Worm (Caenorhabditis elegans) whole organism, L1 larva: Measurements from ENCODE around the gene B0302.2.

ENCODE experiments used
- C16A3.4 ChIP-seq: fragments of 150-350 bp; optimal IDR thresholded peaks from 2 replicates; lab custom pipeline; 2014; ENCODE audit warnings: missing biosample characterization, missing genetic modification characterization
- C34B4.2 ChIP-seq: sonication (generic microtip); optimal IDR thresholded peaks from 2 replicates; lab custom pipeline; 2017; ENCODE audit warnings: mild to moderate bottlenecking, missing genetic modification characterization, missing compliant biosample characterization
- F16B12.6 ChIP-seq: fragments of 150-350 bp; optimal IDR thresholded peaks from 2 replicates; lab custom pipeline; 2014; ENCODE audit warnings: missing biosample characterization, missing genetic modification characterization
- Y116A8C.19 ChIP-seq: sonication (generic microtip); optimal IDR thresholded peaks from 2 replicates; lab custom pipeline; 2016; ENCODE audit warnings: missing compliant biosample characterization, missing genetic modification characterization, borderline replicate concordance
- alr-1 ChIP-seq: fragments of 200-800 bp; sonication (Bioruptor generic); optimal IDR thresholded peaks from 2 replicates; lab custom pipeline; 2018; ENCODE audit warnings: borderline replicate concordance, mild to moderate bottlenecking, missing genetic modification characterization, missing compliant biosample characterization
- aly-2 ChIP-seq: fragments of 150-350 bp; optimal IDR thresholded peaks from 2 replicates; lab custom pipeline; 2014; ENCODE audit warnings: missing biosample characterization, missing genetic modification characterization
- ama-1 ChIP-seq: fragments of 150-350 bp; optimal IDR thresholded peaks from 2 replicates; lab custom pipeline; 2014
- ceh-63 ChIP-seq: fragments of 200-800 bp; sonication (Bioruptor generic); optimal IDR thresholded peaks from 2 replicates; lab custom pipeline; 2018; ENCODE audit warnings: mild to moderate bottlenecking, missing genetic modification characterization, missing compliant biosample characterization
- dpl-1 ChIP-seq, 3 experiments: fragments of 150-350 bp in 2 of 3; sonication (generic microtip) in 1 of 3; optimal IDR thresholded peaks; 2 replicates each; lab custom pipeline; 2014 to 2017; ENCODE audit warnings: missing biosample characterization in 3 of 3, missing genetic modification characterization in 3 of 3, missing genetic modification reagents in 3 of 3
- efl-3 ChIP-seq: fragments of 200-800 bp; sonication (Bioruptor generic); optimal IDR thresholded peaks from 2 replicates; lab custom pipeline; 2018; ENCODE audit warnings: mild to moderate bottlenecking, missing genetic modification characterization, missing compliant biosample characterization
- egl-13 ChIP-seq: sonication (generic microtip); optimal IDR thresholded peaks from 2 replicates; lab custom pipeline; 2016; ENCODE audit warnings: missing genotype, missing genetic modification reagents, missing genetic modification characterization, missing compliant biosample characterization
- egl-27 ChIP-seq, 2 experiments: fragments of 150-350 bp in 1 of 2; sonication (generic microtip); optimal IDR thresholded peaks; 3 replicates each; lab custom pipeline; 2017 to 2018; ENCODE audit warnings: missing biosample characterization in 2 of 2, missing genetic modification characterization in 2 of 2, missing genetic modification reagents in 2 of 2
- elt-2 ChIP-seq: sonication (generic microtip); optimal IDR thresholded peaks from 2 replicates; lab custom pipeline; 2016; ENCODE audit warnings: missing genetic modification characterization, mild to moderate bottlenecking, inconsistent platforms, missing compliant biosample characterization, missing genetic modification reagents
- ets-5 ChIP-seq: fragments of 200-800 bp; sonication (Bioruptor generic); IDR thresholded peaks from 2 replicates; pipeline ENCODE4 v1.3.6; 2022; ENCODE audit warnings: missing genetic modification characterization, missing compliant biosample characterization
- fkh-4 ChIP-seq: sonication (generic microtip); optimal IDR thresholded peaks from 2 replicates; lab custom pipeline; 2016; ENCODE audit warnings: missing compliant biosample characterization, missing genetic modification characterization, borderline replicate concordance
- fkh-8 ChIP-seq: sonication (generic microtip); optimal IDR thresholded peaks from 2 replicates; lab custom pipeline; 2016; ENCODE audit warnings: mild to moderate bottlenecking, missing genetic modification characterization, missing compliant biosample characterization
- hlh-17 ChIP-seq: fragments of 200-800 bp; sonication (Bioruptor generic); optimal IDR thresholded peaks from 2 replicates; lab custom pipeline; 2018; ENCODE audit warnings: missing genetic modification characterization, mild to moderate bottlenecking, missing compliant biosample characterization, moderate library complexity, borderline replicate concordance
- hlh-4 ChIP-seq: sonication (generic microtip); optimal IDR thresholded peaks from 2 replicates; lab custom pipeline; 2016; ENCODE audit warnings: mild to moderate bottlenecking, missing genetic modification characterization, missing compliant biosample characterization
- irx-1 ChIP-seq: sonication (generic microtip); optimal IDR thresholded peaks from 2 replicates; lab custom pipeline; 2016; ENCODE audit warnings: missing genetic modification characterization, missing compliant biosample characterization
- isw-1 ChIP-seq: fragments of 200-800 bp; sonication (Bioruptor generic); IDR thresholded peaks from 2 replicates; pipeline ENCODE4 v1.3.6; 2022; ENCODE audit warnings: missing genetic modification characterization, missing compliant biosample characterization
- jun-1 ChIP-seq: fragments of 150-350 bp; optimal IDR thresholded peaks from 2 replicates; lab custom pipeline; 2014; ENCODE audit warnings: missing biosample characterization, missing genetic modification reagents, missing genetic modification characterization
- lin-15B ChIP-seq: fragments of 150-350 bp; sonication (generic microtip); optimal IDR thresholded peaks from 3 replicates; lab custom pipeline; 2014; ENCODE audit warnings: missing biosample characterization, missing genetic modification characterization
- lin-35 ChIP-seq, 2 experiments: fragments of 150-350 bp; optimal IDR thresholded peaks; 2 replicates each; lab custom pipeline; 2014; ENCODE audit warnings: missing biosample characterization in 2 of 2, missing genetic modification characterization in 2 of 2, missing genetic modification reagents in 2 of 2
- lin-39 ChIP-seq: fragments of 150-350 bp; optimal IDR thresholded peaks from 2 replicates; lab custom pipeline; 2014; ENCODE audit warnings: missing biosample characterization, missing genetic modification reagents, missing genetic modification characterization
- lir-3 ChIP-seq: sonication (generic microtip); optimal IDR thresholded peaks from 2 replicates; lab custom pipeline; 2016; ENCODE audit warnings: mild to moderate bottlenecking, missing genetic modification characterization, moderate library complexity, missing compliant biosample characterization; ENCODE audit not compliant: poor library complexity
- lsy-2 ChIP-seq, 2 experiments: fragments of 150-350 bp; optimal IDR thresholded peaks; 2 replicates each; lab custom pipeline; 2014; ENCODE audit warnings: missing biosample characterization in 2 of 2, missing genetic modification characterization in 2 of 2
- mab-9 ChIP-seq: fragments of 200-800 bp; sonication (Bioruptor generic); IDR thresholded peaks from 2 replicates; pipeline ENCODE4 v1.3.6; 2022; ENCODE audit warnings: missing genetic modification reagents, missing genetic modification characterization, missing compliant biosample characterization
- mdl-1 ChIP-seq, 2 experiments: fragments of 150-350 bp; optimal IDR thresholded peaks; 2 replicates each; lab custom pipeline; 2014 to 2017; ENCODE audit warnings: missing biosample characterization in 2 of 2, missing genetic modification characterization in 2 of 2, inconsistent platforms in 1 of 2
- mef-2 ChIP-seq: fragments of 150-350 bp; optimal IDR thresholded peaks from 2 replicates; lab custom pipeline; 2014; ENCODE audit warnings: missing biosample characterization, missing genetic modification characterization
- mep-1 ChIP-seq: fragments of 150-350 bp; optimal IDR thresholded peaks from 2 replicates; lab custom pipeline; 2014; ENCODE audit warnings: missing biosample characterization, missing genetic modification characterization
- nhr-11 ChIP-seq: fragments of 150-350 bp; optimal IDR thresholded peaks from 2 replicates; lab custom pipeline; 2014; ENCODE audit warnings: missing biosample characterization, missing genetic modification characterization
- nhr-237 ChIP-seq: fragments of 150-350 bp; optimal IDR thresholded peaks from 2 replicates; lab custom pipeline; 2014; ENCODE audit warnings: missing biosample characterization, missing genetic modification characterization
- nhr-28 ChIP-seq: fragments of 150-350 bp; optimal IDR thresholded peaks from 2 replicates; lab custom pipeline; 2014; ENCODE audit warnings: missing biosample characterization, missing genetic modification characterization
- nhr-47 ChIP-seq: sonication (generic microtip); optimal IDR thresholded peaks from 2 replicates; lab custom pipeline; 2016; ENCODE audit warnings: mild to moderate bottlenecking, missing genetic modification characterization, moderate library complexity, missing compliant biosample characterization
- nhr-76 ChIP-seq: sonication (generic microtip); optimal IDR thresholded peaks from 2 replicates; lab custom pipeline; 2017; ENCODE audit warnings: missing biosample characterization, missing genetic modification characterization
- nhr-77 ChIP-seq: fragments of 150-350 bp; optimal IDR thresholded peaks from 2 replicates; lab custom pipeline; 2014; ENCODE audit warnings: missing biosample characterization, missing genetic modification characterization
- nhr-84 ChIP-seq: sonication (generic microtip); optimal IDR thresholded peaks from 2 replicates; lab custom pipeline; 2017; ENCODE audit warnings: missing biosample characterization, missing genetic modification characterization
- nhr-85 ChIP-seq: sonication (generic microtip); peaks from one replicate; lab custom pipeline; 2016; ENCODE audit warnings: missing genetic modification characterization, inconsistent platforms, missing compliant biosample characterization
- nhr-90 ChIP-seq: sonication (generic microtip); optimal IDR thresholded peaks from 2 replicates; lab custom pipeline; 2016; ENCODE audit warnings: mild to moderate bottlenecking, missing genetic modification characterization, missing compliant biosample characterization; ENCODE audit not compliant: poor library complexity
- pax-3 ChIP-seq: fragments of 200-800 bp; sonication (Bioruptor generic); optimal IDR thresholded peaks from 2 replicates; lab custom pipeline; 2018; ENCODE audit warnings: mild to moderate bottlenecking, missing genetic modification characterization, moderate library complexity, missing compliant biosample characterization
- rnt-1 ChIP-seq: sonication (generic microtip); optimal IDR thresholded peaks from 2 replicates; lab custom pipeline; 2016; ENCODE audit warnings: mild to moderate bottlenecking, missing genetic modification characterization, moderate library complexity, missing compliant biosample characterization
- skn-1 ChIP-seq: fragments of 150-350 bp; optimal IDR thresholded peaks from 2 replicates; lab custom pipeline; 2014; ENCODE audit warnings: missing biosample characterization, missing genetic modification characterization
- sup-37 ChIP-seq: fragments of 200-800 bp; sonication (Bioruptor generic); optimal IDR thresholded peaks from 2 replicates; lab custom pipeline; 2018; ENCODE audit warnings: mild to moderate bottlenecking, missing genetic modification characterization, missing compliant biosample characterization
- swsn-7 ChIP-seq: sonication (generic microtip); optimal IDR thresholded peaks from 2 replicates; lab custom pipeline; 2016; ENCODE audit warnings: missing genetic modification characterization, missing compliant biosample characterization
- tlp-1 ChIP-seq: fragments of 150-350 bp; optimal IDR thresholded peaks from 2 replicates; lab custom pipeline; 2014; ENCODE audit warnings: missing biosample characterization, missing genetic modification characterization
- unc-130 ChIP-seq: fragments of 150-350 bp; optimal IDR thresholded peaks from 2 replicates; lab custom pipeline; 2017; ENCODE audit warnings: missing biosample characterization, missing genetic modification characterization, inconsistent platforms
- unc-30 ChIP-seq: sonication (generic microtip); optimal IDR thresholded peaks from 2 replicates; lab custom pipeline; 2017; ENCODE audit warnings: missing biosample characterization, missing genetic modification characterization
- unc-86 ChIP-seq: sonication (generic microtip); optimal IDR thresholded peaks from 2 replicates; lab custom pipeline; 2016; ENCODE audit warnings: missing genetic modification characterization, missing compliant biosample characterization
- unc-98 ChIP-seq: fragments of 200-800 bp; sonication (Bioruptor generic); IDR thresholded peaks from 2 replicates; pipeline ENCODE4 v1.3.6; 2022; ENCODE audit warnings: missing genetic modification characterization, missing compliant biosample characterization
- vab-15 ChIP-seq: sonication (generic microtip); optimal IDR thresholded peaks from 2 replicates; lab custom pipeline; 2017; ENCODE audit warnings: missing genotype, mild to moderate bottlenecking, missing genetic modification characterization, missing compliant biosample characterization
- xbp-1 ChIP-seq: sonication (generic microtip); optimal IDR thresholded peaks from 2 replicates; lab custom pipeline; 2016; ENCODE audit warnings: missing genetic modification characterization, missing compliant biosample characterization
- zag-1 ChIP-seq: fragments of 150-350 bp; optimal IDR thresholded peaks from 2 replicates; lab custom pipeline; 2014; ENCODE audit warnings: missing biosample characterization, missing genetic modification characterization
- ztf-11 ChIP-seq, 2 experiments: sonication (generic microtip); optimal IDR thresholded peaks; 2 replicates each; lab custom pipeline; 2016 to 2017; ENCODE audit warnings: missing genetic modification characterization in 2 of 2, missing biosample characterization in 1 of 2, missing compliant biosample characterization in 1 of 2
- ztf-4 ChIP-seq: fragments of 150-350 bp; optimal IDR thresholded peaks from 2 replicates; lab custom pipeline; 2014; ENCODE audit warnings: missing biosample characterization, missing genetic modification characterization

B0302.2 gene

ce11 chrX:17138060-17138557 lies 40.2 kb upstream of the B0302.2 start, which contains the start of gene cnp-3:
Gene cnp-3, minus strand, starts transcription at chrX:17138110.
- no peak for TF ChIP-seq fkh-8
- TF ChIP-seq elt-2: no peak
- TF ChIP-seq efl-3 (GFP tag; lab: Kevin White, UChicago): no peak
- no peak for TF ChIP-seq nhr-76 (tag; lab: Kevin White, UChicago)
- no peak for TF ChIP-seq fkh-4 (tag; lab: Kevin White, UChicago)
- TF ChIP-seq ets-5 (GFP tag; lab: Robert Waterston, UW): no peak
- TF ChIP-seq lin-39 (tag; lab: Kevin White, UChicago): no peak
- no peak for TF ChIP-seq F16B12.6 (tag; lab: Kevin White, UChicago)
- no peak for TF ChIP-seq lir-3 (tag; lab: Kevin White, UChicago)
- no peak for TF ChIP-seq mep-1 (tag; lab: Kevin White, UChicago)
- no peak for TF ChIP-seq C34B4.2 (tag; lab: Kevin White, UChicago)
- no peak for TF ChIP-seq pax-3 (tag; lab: Kevin White, UChicago)
- no peak for TF ChIP-seq isw-1 (GFP tag; lab: Robert Waterston, UW)
- no peak for TF ChIP-seq nhr-28 (tag; lab: Kevin White, UChicago)
- TF ChIP-seq nhr-85 (tag; lab: Kevin White, UChicago): peak; percentile 85
- no peak for TF ChIP-seq ztf-11 (tag; optimal IDR thresholded peaks at IDR 0.05; lab: Kevin White, UChicago)
- TF ChIP-seq dpl-1 (GFP tag; optimal IDR thresholded peaks at IDR 0.05; lab: Kevin White, UChicago): no peak
- TF ChIP-seq skn-1 (tag; lab: Kevin White, UChicago): peak; percentile 82
- no peak for TF ChIP-seq vab-15 (tag; lab: Kevin White, UChicago)
- TF ChIP-seq nhr-84 (tag; lab: Kevin White, UChicago): no peak
- peak; percentile 47 for TF ChIP-seq nhr-90
- no peak for TF ChIP-seq lin-15B
- no peak for TF ChIP-seq C16A3.4 (tag; lab: Kevin White, UChicago)
- TF ChIP-seq swsn-7 (tag; lab: Kevin White, UChicago): no peak
- TF ChIP-seq egl-27 (tag; optimal IDR thresholded peaks at IDR 0.05; lab: Kevin White, UChicago): no peak
- no peak for TF ChIP-seq alr-1
- no peak for TF ChIP-seq ztf-4 (tag; lab: Kevin White, UChicago)
- no peak for TF ChIP-seq sup-37 (GFP tag; lab: Kevin White, UChicago)
- TF ChIP-seq unc-98 (GFP tag; lab: Robert Waterston, UW): no peak
- no peak for TF ChIP-seq unc-30 (tag; lab: Kevin White, UChicago)
- TF ChIP-seq rnt-1 (tag; lab: Kevin White, UChicago): no peak
- no peak for TF ChIP-seq hlh-4 (tag; lab: Kevin White, UChicago)
- no peak for TF ChIP-seq xbp-1
- no peak for TF ChIP-seq tlp-1 (tag; lab: Kevin White, UChicago)
- TF ChIP-seq nhr-47 (tag; lab: Kevin White, UChicago): no peak
- no peak for TF ChIP-seq nhr-11 (tag; lab: Kevin White, UChicago)
- TF ChIP-seq hlh-17 (GFP tag; lab: Kevin White, UChicago): no peak
- peak in 1 of 2 experiments; percentile 63 for TF ChIP-seq mdl-1 (tag; optimal IDR thresholded peaks at IDR 0.05; lab: Kevin White, UChicago)
- no peak for TF ChIP-seq irx-1 (tag; lab: Kevin White, UChicago)
- TF ChIP-seq unc-130: no peak
- no peak for TF ChIP-seq ceh-63
- TF ChIP-seq ama-1 (lab: Kevin White, UChicago): no peak
- no peak for TF ChIP-seq lsy-2 (tag; optimal IDR thresholded peaks at IDR 0.05; lab: Kevin White, UChicago)
- no peak for TF ChIP-seq mef-2 (tag; lab: Kevin White, UChicago)
- TF ChIP-seq Y116A8C.19 (tag; lab: Kevin White, UChicago): no peak
- TF ChIP-seq aly-2: no peak
- no peak for TF ChIP-seq mab-9 (GFP tag; lab: Robert Waterston, UW)
- no peak for TF ChIP-seq zag-1
- no peak for TF ChIP-seq jun-1 (tag; lab: Kevin White, UChicago)
- no peak for TF ChIP-seq unc-86
- TF ChIP-seq nhr-237 (tag; lab: Kevin White, UChicago): no peak
- TF ChIP-seq nhr-77 (tag; lab: Kevin White, UChicago): no peak
- no peak for TF ChIP-seq egl-13
- peak in 1 of 2 experiments; percentile 49 for TF ChIP-seq lin-35 (GFP tag; optimal IDR thresholded peaks at IDR 0.05; lab: Kevin White, UChicago)
